Fruit fly (Drosophila melanogaster) whole organism, wandering third instar larva: ENCODE results near the gene CG9541.

Source experiments
- Dfd ChIP-seq: fragments of >200 bp; optimal IDR thresholded peaks from 2 replicates; lab custom pipeline; 2017; ENCODE audit warnings: missing biosample characterization, missing genetic modification characterization
- Hr78 ChIP-seq: fragments of >200 bp; optimal IDR thresholded peaks from 2 replicates; lab custom pipeline; 2017; ENCODE audit warnings: missing biosample characterization, missing genetic modification characterization
- Myc ChIP-seq: fragments of >200 bp; optimal IDR thresholded peaks from 2 replicates; lab custom pipeline; 2017
- Sp1 ChIP-seq: fragments of 200-800 bp; sonication (Bioruptor generic); optimal IDR thresholded peaks from 3 replicates; lab custom pipeline; 2019; ENCODE audit warnings: missing biosample characterization, mild to moderate bottlenecking, missing genetic modification characterization, moderate library complexity
- ey ChIP-seq: fragments of 200-800 bp; sonication (Bioruptor generic); optimal IDR thresholded peaks from 2 replicates; lab custom pipeline; 2016; ENCODE audit warnings: missing biosample characterization, missing genetic modification characterization
- foxo ChIP-seq, 2 experiments: fragments of 200-800 bp; sonication (Bioruptor generic); optimal IDR thresholded peaks; 2 replicates in 1 of 2; 3 replicates in 1 of 2; lab custom pipeline; 2016 to 2017; ENCODE audit warnings: missing biosample characterization in 2 of 2, missing genetic modification characterization in 2 of 2
- pan ChIP-seq: fragments of >200 bp; optimal IDR thresholded peaks from 2 replicates; lab custom pipeline; 2017
- psq ChIP-seq: fragments of 200-800 bp; sonication (Bioruptor generic); optimal IDR thresholded peaks from 3 replicates; lab custom pipeline; 2017; ENCODE audit warnings: missing biosample characterization, mild to moderate bottlenecking, missing genetic modification characterization, moderate library complexity
- rgr ChIP-seq: fragments of 200-800 bp; sonication (Bioruptor generic); optimal IDR thresholded peaks from 3 replicates; lab custom pipeline; 2016; ENCODE audit warnings: missing biosample characterization, mild to moderate bottlenecking, missing genetic modification characterization
- usp ChIP-seq: fragments of >200 bp; optimal IDR thresholded peaks from 2 replicates; lab custom pipeline; 2017; ENCODE audit warnings: missing biosample characterization, missing genetic modification characterization

DNA sequence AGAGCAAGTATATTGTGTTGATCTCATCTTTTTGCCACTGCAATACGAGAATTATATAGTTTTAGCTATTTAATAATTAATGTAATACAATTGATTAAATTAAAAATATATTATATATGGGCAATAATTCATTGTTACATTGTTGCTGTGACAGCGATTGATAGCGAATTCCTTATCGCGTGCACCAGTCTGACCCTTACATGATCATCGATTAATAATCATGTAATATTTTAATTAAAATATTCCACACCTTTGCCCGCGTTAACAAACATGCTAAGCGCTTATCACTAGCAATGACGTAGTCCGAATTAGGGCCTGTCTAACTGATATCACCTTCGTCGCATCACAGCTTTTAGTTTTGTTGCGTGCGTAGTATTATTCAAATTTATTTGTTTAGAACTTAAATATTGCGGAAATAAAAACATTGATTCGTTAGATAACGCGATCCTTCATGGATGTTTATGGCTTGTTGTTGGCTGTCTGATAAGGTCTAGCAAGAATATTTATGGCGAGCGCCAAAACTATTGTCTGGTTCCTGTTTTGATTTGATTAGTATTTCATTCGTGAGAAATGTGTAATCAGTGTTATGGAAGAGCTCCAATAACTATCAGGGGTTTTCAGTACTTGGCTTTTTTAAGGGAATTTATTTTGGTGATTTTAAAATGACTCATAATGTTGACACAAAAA, 12.2 kb upstream of the CG9541 start:
- TF ChIP-seq pan (lab: Kevin White, UChicago): no peak
- no peak for TF ChIP-seq Myc (lab: Kevin White, UChicago)
- no peak for TF ChIP-seq usp (GFP tag; lab: Kevin White, UChicago)
- TF ChIP-seq foxo (GFP tag; optimal IDR thresholded peaks at IDR 0.05; lab: Kevin White, UChicago): no peak
- TF ChIP-seq rgr (GFP tag; lab: Kevin White, UChicago): no peak
- no peak for TF ChIP-seq Dfd (GFP tag; lab: Kevin White, UChicago)
- TF ChIP-seq Hr78 (GFP tag; lab: Kevin White, UChicago): no peak
- no peak for TF ChIP-seq psq (GFP tag; lab: Kevin White, UChicago)
- no peak for TF ChIP-seq ey (GFP tag; lab: Kevin White, UChicago)
- no peak for TF ChIP-seq Sp1 (GFP tag; lab: Kevin White, UChicago)
